Worm (Caenorhabditis elegans) whole organism, early embryonic: ENCODE results near the gene aakg-1.

ENCODE experiments used
- B0310.2 ChIP-seq: sonication (generic microtip); optimal IDR thresholded peaks from 2 replicates; lab custom pipeline; 2016; ENCODE audit warnings: mild to moderate bottlenecking, missing genetic modification characterization, missing compliant biosample characterization
- F13C5.2 ChIP-seq: sonication (generic microtip); optimal IDR thresholded peaks from 2 replicates; lab custom pipeline; 2017; ENCODE audit warnings: mild to moderate bottlenecking, missing genetic modification characterization, inconsistent platforms, missing compliant biosample characterization
- aly-1 ChIP-seq: sonication (generic microtip); optimal IDR thresholded peaks from 2 replicates; lab custom pipeline; 2016; ENCODE audit warnings: missing genetic modification characterization, missing compliant biosample characterization
- ama-1 ChIP-seq: fragments of 150-350 bp; optimal IDR thresholded peaks from 2 replicates; lab custom pipeline; 2014
- ceh-13 ChIP-seq: fragments of 200-800 bp; sonication (Bioruptor generic); optimal IDR thresholded peaks from 2 replicates; lab custom pipeline; 2018; ENCODE audit warnings: mild to moderate bottlenecking, missing genetic modification characterization, missing compliant biosample characterization
- ceh-36 ChIP-seq: sonication (generic microtip); optimal IDR thresholded peaks from 2 replicates; lab custom pipeline; 2016; ENCODE audit warnings: missing genetic modification characterization, inconsistent platforms, missing compliant biosample characterization
- ets-7 ChIP-seq: sonication (generic microtip); optimal IDR thresholded peaks from 2 replicates; lab custom pipeline; 2016; ENCODE audit warnings: missing genotype, missing genetic modification characterization, missing compliant biosample characterization
- flt-1 ChIP-seq: fragments of 200-800 bp; sonication (Bioruptor generic); IDR thresholded peaks from 2 replicates; pipeline ENCODE4 v1.3.6; 2022; ENCODE audit warnings: missing genetic modification characterization, missing compliant biosample characterization
- hmbx-1 ChIP-seq: sonication (generic microtip); optimal IDR thresholded peaks from 2 replicates; lab custom pipeline; 2016; ENCODE audit warnings: mild to moderate bottlenecking, missing genetic modification characterization, missing compliant biosample characterization
- hmg-4 ChIP-seq: fragments of 200-800 bp; sonication (Bioruptor generic); optimal IDR thresholded peaks from 2 replicates; lab custom pipeline; 2018; ENCODE audit warnings: mild to moderate bottlenecking, missing genetic modification characterization, missing compliant biosample characterization
- hnd-1 ChIP-seq: sonication (generic microtip); optimal IDR thresholded peaks from 2 replicates; lab custom pipeline; 2016; ENCODE audit warnings: missing genetic modification characterization, missing compliant biosample characterization
- pes-1 ChIP-seq: fragments of 200-800 bp; sonication (Bioruptor generic); IDR thresholded peaks from 2 replicates; pipeline ENCODE4 v1.3.6; 2022; ENCODE audit warnings: missing genetic modification reagents, missing genetic modification characterization, missing compliant biosample characterization
- scrt-1 ChIP-seq: fragments of 200-800 bp; sonication (Bioruptor generic); IDR thresholded peaks from 2 replicates; pipeline ENCODE4 v1.3.6; 2022; ENCODE audit warnings: missing genetic modification characterization, missing compliant biosample characterization
- sea-1 ChIP-seq: fragments of 200-800 bp; sonication (Bioruptor generic); conservative IDR thresholded peaks from 2 replicates; pipeline ENCODE4 v1.3.6; 2022; ENCODE audit warnings: missing genetic modification characterization, missing compliant biosample characterization
- tbx-11 ChIP-seq: fragments of 200-800 bp; sonication (Bioruptor generic); IDR thresholded peaks from 2 replicates; pipeline ENCODE4 v1.3.6; 2022; ENCODE audit warnings: missing genetic modification characterization, missing compliant biosample characterization
- tbx-37 ChIP-seq: fragments of 200-800 bp; sonication (Bioruptor generic); conservative IDR thresholded peaks from 2 replicates; pipeline ENCODE4 v1.3.6; 2022; ENCODE audit warnings: missing genetic modification reagents, missing genetic modification characterization, missing compliant biosample characterization
- tra-4 ChIP-seq: sonication (generic microtip); optimal IDR thresholded peaks from 2 replicates; lab custom pipeline; 2017; ENCODE audit warnings: missing genetic modification characterization, missing compliant biosample characterization

aakg-1 gene

DNA sequence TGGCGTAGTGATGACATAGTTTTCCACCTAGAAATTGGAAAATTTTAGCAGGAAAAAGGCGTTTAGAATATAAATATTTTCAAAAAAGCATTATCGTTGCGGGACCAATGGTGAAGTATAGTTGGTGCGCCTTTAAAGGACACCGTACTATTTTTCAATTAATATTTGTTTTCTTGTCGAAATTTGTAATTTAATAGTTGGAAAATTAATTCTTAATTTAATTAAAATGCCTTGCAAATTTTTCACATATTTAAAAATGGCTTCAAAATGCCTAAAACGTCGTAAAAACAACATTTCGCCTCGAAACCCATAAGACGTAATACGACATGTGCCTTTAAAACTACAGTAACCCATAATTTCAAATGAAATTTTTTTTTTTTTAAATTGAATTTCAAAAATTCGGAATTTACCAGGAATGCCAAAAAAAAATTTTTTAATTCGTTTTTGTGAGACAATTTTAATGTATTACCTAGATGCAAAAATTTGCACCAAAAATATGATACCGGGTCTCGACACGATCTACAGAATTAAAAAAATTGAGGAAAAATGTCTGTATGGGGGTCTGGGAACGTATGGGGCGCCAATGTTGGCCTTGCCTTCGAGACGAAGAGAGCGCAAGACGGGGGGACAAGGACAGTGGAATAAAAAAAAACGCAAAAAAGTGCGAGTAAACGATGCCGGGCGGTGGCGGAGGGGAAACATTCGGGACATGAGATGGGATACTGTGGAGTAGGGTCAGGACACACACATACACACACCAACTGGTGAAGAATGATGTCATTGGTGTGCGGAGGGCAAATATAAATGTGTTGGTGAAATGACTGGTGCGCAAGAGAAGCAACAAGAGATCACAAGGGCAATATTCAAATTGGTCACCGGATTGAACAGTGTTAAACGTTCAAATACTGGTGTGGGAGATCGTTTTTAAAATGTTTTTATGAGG lies at the start of gene aakg-1:
aakg-1 (minus strand) TSS at position 52 of the 943 bp plus-strand sequence.
- TF ChIP-seq sea-1 (GFP tag; lab: Robert Waterston, UW) (no peak), hmg-4 (GFP tag; lab: Kevin White, UChicago) (peak; percentile 61), tra-4 (tag; lab: Kevin White, UChicago) (no peak), flt-1 (GFP tag; lab: Robert Waterston, UW) (no peak), hmbx-1 (no peak), tbx-37 (no peak), hnd-1 (no peak), F13C5.2 (tag; lab: Kevin White, UChicago) (peak; percentile 28), aly-1 (peak; percentile 19), B0310.2 (tag; lab: Kevin White, UChicago) (no peak), ama-1 (lab: Kevin White, UChicago) (no peak), ceh-36 (tag; lab: Kevin White, UChicago) (no peak)

- TF ChIP-seq ets-7 = no peak
- TF ChIP-seq ceh-13 (GFP tag; lab: Kevin White, UChicago) = no peak
- TF ChIP-seq tra-4 (tag; lab: Kevin White, UChicago) = no peak
- TF ChIP-seq hnd-1 = no peak
- no peak for TF ChIP-seq hmbx-1
- no peak for TF ChIP-seq sea-1 (GFP tag; lab: Robert Waterston, UW)
- no peak for TF ChIP-seq hmg-4 (GFP tag; lab: Kevin White, UChicago)
- no peak for TF ChIP-seq tbx-37
- TF ChIP-seq scrt-1 = no peak
- no peak for TF ChIP-seq flt-1 (GFP tag; lab: Robert Waterston, UW)
- TF ChIP-seq ceh-36 (tag; lab: Kevin White, UChicago) = no peak
- TF ChIP-seq pes-1 = no peak
- TF ChIP-seq ama-1 (lab: Kevin White, UChicago) = no peak
Measured at ce11 chrIII:12624466-12624865, 49.3 kb upstream of the aakg-1 start, which contains the start of gene gtf-2A2. Gene gtf-2A2 (plus strand): TSS chrIII:12624766.

ce11 chrIII:12616990-12617393 lies 41.8 kb upstream of the aakg-1 start:
- TF ChIP-seq aly-1 = peak; percentile 9
- no peak for TF ChIP-seq scrt-1
- no peak for TF ChIP-seq F13C5.2 (tag; lab: Kevin White, UChicago)
- no peak for TF ChIP-seq flt-1 (GFP tag; lab: Robert Waterston, UW)

DNA sequence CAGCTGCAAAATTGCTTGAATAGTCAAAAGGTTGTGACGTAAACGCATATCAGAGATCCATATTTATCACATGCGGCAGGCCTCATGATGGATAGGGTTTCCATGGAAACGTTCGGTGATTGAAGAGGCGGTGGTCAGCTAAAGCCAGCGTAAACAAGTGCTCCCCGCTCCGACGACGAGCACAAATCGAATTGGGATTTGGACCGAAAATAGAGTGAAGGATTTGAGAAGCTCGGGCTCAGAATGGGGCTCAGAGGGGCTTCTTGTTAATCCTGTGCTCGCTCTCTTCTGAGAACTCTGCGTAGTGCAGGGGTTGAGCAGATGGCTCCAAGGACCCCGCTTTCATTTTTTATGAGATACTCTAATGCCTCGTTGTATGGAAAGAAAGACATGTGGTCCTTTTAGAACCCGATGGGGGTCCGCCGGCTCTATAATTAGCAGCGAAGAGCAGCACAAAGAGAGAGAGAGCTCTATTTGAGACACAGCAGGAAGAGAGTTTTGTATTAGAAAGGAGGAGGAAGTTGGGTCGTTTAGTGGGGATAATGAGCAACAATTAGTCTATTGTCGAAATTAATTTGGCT lies 40.7 kb upstream of the aakg-1 start:
- no peak for TF ChIP-seq aly-1
- TF ChIP-seq pes-1 = peak; percentile 51; the same call in 1 of the 2 replicates
- TF ChIP-seq tbx-37 = no peak
- peak; percentile 76 for TF ChIP-seq hmg-4 (GFP tag; lab: Kevin White, UChicago)
- TF ChIP-seq scrt-1 = no peak; the same call in 1 of the 2 replicates
- no peak for TF ChIP-seq ets-7
- no peak for TF ChIP-seq tbx-11 (GFP tag; lab: Robert Waterston, UW)
- TF ChIP-seq F13C5.2 (tag; lab: Kevin White, UChicago) = no peak
- no peak for TF ChIP-seq B0310.2 (tag; lab: Kevin White, UChicago)
- no peak for TF ChIP-seq hmbx-1
- no peak for TF ChIP-seq flt-1 (GFP tag; lab: Robert Waterston, UW)
- TF ChIP-seq tra-4 (tag; lab: Kevin White, UChicago) = no peak
- peak; percentile 72 for TF ChIP-seq ceh-36 (tag; lab: Kevin White, UChicago)
- TF ChIP-seq hnd-1 = no peak
- no peak for TF ChIP-seq sea-1 (GFP tag; lab: Robert Waterston, UW)
- no peak for TF ChIP-seq ama-1 (lab: Kevin White, UChicago)

DNA sequence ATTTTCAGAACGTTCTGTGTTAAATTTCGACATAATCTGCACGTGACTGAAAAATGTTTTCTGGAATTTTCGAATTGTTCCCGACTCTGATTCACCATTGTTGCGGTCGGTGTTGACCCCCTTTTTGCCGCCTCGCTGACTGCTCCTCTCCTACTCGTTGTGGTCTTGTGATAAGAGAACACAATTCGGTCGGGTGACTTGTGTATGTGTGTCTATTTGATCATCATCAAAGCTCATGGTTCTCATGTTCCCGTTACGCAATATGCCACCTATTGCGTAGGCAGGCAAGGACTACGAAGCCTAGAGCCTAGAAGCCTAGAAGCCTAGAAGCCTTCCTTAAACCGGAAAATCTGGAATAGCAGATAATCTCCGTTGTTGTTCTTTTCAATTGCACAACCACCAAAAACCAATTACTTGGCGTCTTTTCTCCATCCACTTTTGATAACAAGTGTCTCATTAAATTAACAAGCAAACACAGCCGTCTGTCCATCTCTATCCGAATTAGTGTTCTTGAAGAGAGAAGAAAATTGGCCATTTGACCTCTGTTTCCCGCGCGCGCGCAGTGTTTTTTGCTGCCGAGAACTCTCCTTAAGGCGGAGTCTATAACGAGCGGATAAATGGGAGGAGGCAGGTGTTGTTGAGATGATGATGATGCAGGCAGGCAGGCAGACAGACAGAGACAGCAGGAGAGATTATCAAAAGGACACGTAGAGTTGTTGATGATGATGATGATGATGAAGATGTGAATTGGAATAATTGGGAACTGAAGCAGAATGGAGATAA lies 39.7 kb upstream of the aakg-1 start:
- TF ChIP-seq B0310.2 (tag; lab: Kevin White, UChicago) = no peak
- TF ChIP-seq sea-1 (GFP tag; lab: Robert Waterston, UW) = no peak
- TF ChIP-seq F13C5.2 (tag; lab: Kevin White, UChicago) = peak; percentile 33
- TF ChIP-seq aly-1 = no peak
- TF ChIP-seq ama-1 (lab: Kevin White, UChicago) = peak; percentile 1
- peak; percentile 32 for TF ChIP-seq hmg-4 (GFP tag; lab: Kevin White, UChicago)
- no peak for TF ChIP-seq ets-7
- TF ChIP-seq tra-4 (tag; lab: Kevin White, UChicago) = peak; percentile 7

DNA sequence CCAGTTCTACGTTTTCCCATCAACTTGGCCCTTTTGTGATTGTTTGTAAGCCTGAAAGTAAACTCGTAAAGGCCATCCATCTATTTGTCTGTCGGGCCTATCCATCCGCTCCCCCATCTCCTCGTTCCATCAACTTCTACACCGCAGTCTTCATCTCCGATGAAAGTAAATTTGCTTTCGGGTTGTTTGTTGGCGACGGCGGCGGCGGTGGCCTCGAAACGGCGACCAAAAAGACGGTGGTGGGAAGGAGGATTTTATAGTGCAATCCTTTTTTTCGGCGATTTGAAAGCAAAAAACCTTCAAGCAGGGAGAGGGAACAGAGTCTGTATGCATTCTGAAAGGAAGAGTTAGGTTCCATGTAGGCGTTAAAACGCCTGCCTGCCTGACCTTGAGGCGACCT lies 39.0 kb upstream of the aakg-1 start:
- no peak for TF ChIP-seq scrt-1
- TF ChIP-seq pes-1 = peak; percentile 8; the same call in 1 of the 2 replicates
- TF ChIP-seq B0310.2 (tag; lab: Kevin White, UChicago) = no peak

DNA sequence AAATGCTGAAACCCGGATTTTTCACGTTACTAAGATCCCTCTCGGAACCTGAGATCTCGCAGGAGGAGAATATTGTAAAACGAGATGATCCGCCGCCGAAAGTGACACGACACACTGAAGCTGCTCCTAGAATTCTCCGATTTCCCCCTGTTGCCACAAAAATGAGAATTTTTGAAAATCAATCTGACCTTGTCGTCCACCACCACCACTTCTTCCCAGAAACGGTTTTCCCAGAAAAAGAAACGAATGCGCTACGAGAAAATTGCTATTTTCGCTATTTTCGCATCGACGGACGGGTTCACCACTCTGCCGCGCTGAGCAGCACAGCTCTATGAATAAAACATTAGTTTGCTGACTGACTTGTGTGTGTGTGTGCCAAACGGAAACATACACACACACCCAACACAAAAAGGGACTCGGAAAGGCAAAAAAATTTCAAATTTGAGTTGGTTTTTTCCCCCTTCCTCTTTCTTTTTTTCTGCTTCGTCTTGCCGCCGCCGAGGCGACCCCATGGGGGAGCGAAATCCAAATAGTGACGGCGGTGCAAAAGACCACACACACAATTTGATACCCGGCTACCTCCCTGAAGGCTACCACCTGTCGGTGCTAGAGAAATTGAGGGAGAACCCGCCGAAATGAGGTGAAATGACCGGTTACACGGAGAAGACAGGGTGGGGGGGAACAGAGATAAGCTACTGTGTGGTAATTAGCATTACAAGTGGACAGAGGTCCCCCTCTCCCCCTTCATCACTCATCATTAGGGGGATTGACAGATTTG lies 38.1 kb upstream of the aakg-1 start:
- TF ChIP-seq tbx-11 (GFP tag; lab: Robert Waterston, UW) = no peak
- peak; percentile 31 for TF ChIP-seq B0310.2 (tag; lab: Kevin White, UChicago)
- peak; percentile 77 for TF ChIP-seq hmg-4 (GFP tag; lab: Kevin White, UChicago)
- peak; percentile 12 for TF ChIP-seq hmbx-1
- no peak for TF ChIP-seq ets-7
- no peak for TF ChIP-seq tra-4 (tag; lab: Kevin White, UChicago)
- 0 out of 2 replicates have a peak, but pooled peaks have one; percentile 1 for TF ChIP-seq flt-1 (GFP tag; lab: Robert Waterston, UW)
- TF ChIP-seq pes-1 = no peak
- peak; percentile 8; the same call in 1 of the 2 replicates for TF ChIP-seq scrt-1
- no peak for TF ChIP-seq ceh-36 (tag; lab: Kevin White, UChicago)
- TF ChIP-seq sea-1 (GFP tag; lab: Robert Waterston, UW) = peak; percentile 61; the same call in 1 of the 2 replicates
- no peak for TF ChIP-seq ama-1 (lab: Kevin White, UChicago)
- TF ChIP-seq F13C5.2 (tag; lab: Kevin White, UChicago) = peak; percentile 9
